Worm (Caenorhabditis elegans) whole organism, late embryonic: ENCODE data around the gene fbxc-47.

Experiments used
- fkh-6 ChIP-seq: sonication (generic microtip); optimal IDR thresholded peaks from 2 replicates; lab custom pipeline; 2016; ENCODE audit warnings: missing genetic modification characterization, missing compliant biosample characterization
- pros-1 ChIP-seq: fragments of 150-350 bp; optimal IDR thresholded peaks from 2 replicates; lab custom pipeline; 2014; ENCODE audit warnings: missing biosample characterization, missing genetic modification reagents, missing genetic modification characterization
- ref-2 ChIP-seq: sonication (generic microtip); optimal IDR thresholded peaks from 2 replicates; lab custom pipeline; 2016; ENCODE audit warnings: missing genetic modification characterization, missing compliant biosample characterization
- unc-86 ChIP-seq: sonication (generic microtip); optimal IDR thresholded peaks from 2 replicates; lab custom pipeline; 2016; ENCODE audit warnings: missing genetic modification characterization, missing compliant biosample characterization

DNA sequence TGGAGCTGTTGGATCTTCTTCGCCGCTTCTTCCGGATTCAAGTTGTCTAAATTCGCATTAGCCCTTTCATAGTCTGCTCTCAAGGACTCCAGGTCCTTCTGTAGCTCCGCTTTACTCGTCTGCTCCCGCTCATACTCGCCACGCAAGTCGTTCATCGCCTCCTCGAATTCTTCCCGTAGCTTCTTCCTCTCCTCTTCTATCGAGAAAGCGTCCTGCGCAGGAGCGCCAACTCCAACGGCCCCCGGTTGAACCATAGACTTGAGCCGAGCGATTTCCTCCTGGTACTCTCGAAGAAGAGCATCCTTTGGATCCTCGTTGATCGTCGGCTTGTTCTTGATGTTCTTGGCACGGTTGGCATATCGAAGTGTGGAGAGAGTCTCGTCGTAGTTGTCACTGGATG, 7.9 kb upstream of the fbxc-47 start:
- TF ChIP-seq unc-86 = no peak
- TF ChIP-seq fkh-6 (tag; lab: Kevin White, UChicago) = no peak
- TF ChIP-seq pros-1 = no peak
- no peak for TF ChIP-seq ref-2 (tag; lab: Kevin White, UChicago)
